Worm (Caenorhabditis elegans) whole organism, young adult: Measurements from ENCODE around the gene C49H3.6.

ENCODE experiments used
- B0019.2 ChIP-seq: fragments of 200-800 bp; sonication (Bioruptor generic); conservative IDR thresholded peaks from 2 replicates; pipeline ENCODE4 v1.3.6; 2022; ENCODE audit warnings: missing genetic modification reagents, missing genetic modification characterization, missing compliant biosample characterization
- C06A6.2 ChIP-seq: fragments of 200-800 bp; sonication (Bioruptor generic); conservative IDR thresholded peaks from 2 replicates; pipeline ENCODE4 v1.3.6; 2022; ENCODE audit warnings: missing genetic modification characterization, missing compliant biosample characterization
- C17E4.6 ChIP-seq: fragments of 200-800 bp; sonication (Bioruptor generic); IDR thresholded peaks from 2 replicates; pipeline ENCODE4 v1.3.6; 2022; ENCODE audit warnings: missing genetic modification reagents, missing genetic modification characterization, missing compliant biosample characterization
- F23B12.7 ChIP-seq: sonication (generic microtip); optimal IDR thresholded peaks from 2 replicates; lab custom pipeline; 2017; ENCODE audit warnings: missing genetic modification characterization, mild to moderate bottlenecking, missing compliant biosample characterization, antibody characterized with exemption, moderate library complexity; ENCODE audit not compliant: insufficient read depth
- F33H1.4 ChIP-seq: fragments of 200-800 bp; sonication (Bioruptor generic); IDR thresholded peaks from 2 replicates; pipeline ENCODE4 v1.3.6; 2022; ENCODE audit warnings: missing genetic modification reagents, missing genetic modification characterization, missing compliant biosample characterization
- T07F8.4 ChIP-seq: sonication (generic microtip); optimal IDR thresholded peaks from 2 replicates; lab custom pipeline; 2016; ENCODE audit warnings: mild to moderate bottlenecking, missing genetic modification characterization, moderate library complexity, missing compliant biosample characterization
- T26A5.8 ChIP-seq: sonication (generic microtip); optimal IDR thresholded peaks from 2 replicates; lab custom pipeline; 2016; ENCODE audit warnings: missing genetic modification characterization, missing compliant biosample characterization
- Y53F4B.3 ChIP-seq: fragments of 200-800 bp; sonication (Bioruptor generic); IDR thresholded peaks from 2 replicates; pipeline ENCODE4 v1.3.6; 2022; ENCODE audit warnings: missing genetic modification reagents, missing genetic modification characterization, missing compliant biosample characterization
- Y79H2A.3 ChIP-seq: fragments of 200-800 bp; sonication (Bioruptor generic); conservative IDR thresholded peaks from 2 replicates; pipeline ENCODE4 v1.3.6; 2022; ENCODE audit warnings: missing genetic modification reagents, missing genetic modification characterization, missing compliant biosample characterization
- athp-1 ChIP-seq: sonication (generic microtip); optimal IDR thresholded peaks from 2 replicates; lab custom pipeline; 2017; ENCODE audit warnings: mild to moderate bottlenecking, missing genetic modification characterization, missing compliant biosample characterization
- attf-6 ChIP-seq: fragments of 200-800 bp; sonication (Bioruptor generic); IDR thresholded peaks from 2 replicates; pipeline ENCODE4 v1.3.6; 2022; ENCODE audit warnings: missing genetic modification reagents, missing genetic modification characterization, missing compliant biosample characterization
- bed-1 ChIP-seq: fragments of 200-800 bp; sonication (Bioruptor generic); IDR thresholded peaks from 2 replicates; pipeline ENCODE4 v1.3.6; 2022; ENCODE audit warnings: missing genetic modification reagents, missing genetic modification characterization, missing compliant biosample characterization
- ccch-3 ChIP-seq: fragments of 200-800 bp; sonication (Bioruptor generic); optimal IDR thresholded peaks from 2 replicates; lab custom pipeline; 2018; ENCODE audit warnings: mild to moderate bottlenecking, missing genetic modification characterization, missing compliant biosample characterization
- cebp-2 ChIP-seq: fragments of 200-800 bp; sonication (Bioruptor generic); IDR thresholded peaks from 2 replicates; pipeline ENCODE4 v1.3.6; 2022; ENCODE audit warnings: missing genetic modification characterization, missing compliant biosample characterization
- ceh-79 ChIP-seq: sonication (generic microtip); optimal IDR thresholded peaks from 2 replicates; lab custom pipeline; 2017; ENCODE audit warnings: mild to moderate bottlenecking, missing genetic modification characterization, missing compliant biosample characterization
- die-1 ChIP-seq: sonication (generic microtip); optimal IDR thresholded peaks from 2 replicates; lab custom pipeline; 2016; ENCODE audit warnings: missing genotype, mild to moderate bottlenecking, missing genetic modification characterization, missing compliant biosample characterization
- dpl-1 ChIP-seq: fragments of 150-350 bp; optimal IDR thresholded peaks from 2 replicates; lab custom pipeline; 2014; ENCODE audit warnings: missing biosample characterization, missing genetic modification reagents, missing genetic modification characterization
- egl-44 ChIP-seq: fragments of 200-800 bp; sonication (Bioruptor generic); IDR thresholded peaks from 2 replicates; pipeline ENCODE4 v1.3.6; 2022; ENCODE audit warnings: missing genetic modification reagents, missing genetic modification characterization, missing compliant biosample characterization
- ekl-4 ChIP-seq: fragments of 200-800 bp; sonication (Bioruptor generic); IDR thresholded peaks from 2 replicates; pipeline ENCODE4 v1.3.6; 2022; ENCODE audit warnings: missing genetic modification reagents, missing genetic modification characterization, missing compliant biosample characterization
- ets-4 ChIP-seq: fragments of 200-800 bp; sonication (Bioruptor generic); optimal IDR thresholded peaks from 2 replicates; lab custom pipeline; 2018; ENCODE audit warnings: mild to moderate bottlenecking, missing genetic modification characterization, missing compliant biosample characterization
- him-1 ChIP-seq: sonication (generic microtip); optimal IDR thresholded peaks from 2 replicates; lab custom pipeline; 2016; ENCODE audit warnings: missing genotype, missing genetic modification reagents, missing genetic modification characterization, missing compliant biosample characterization
- hlh-26 ChIP-seq: fragments of 200-800 bp; sonication (Bioruptor generic); conservative IDR thresholded peaks from 2 replicates; pipeline ENCODE4 v1.3.6; 2022; ENCODE audit warnings: missing genetic modification reagents, missing genetic modification characterization, missing compliant biosample characterization
- let-526 ChIP-seq: fragments of 200-800 bp; sonication (Bioruptor generic); IDR thresholded peaks from 2 replicates; pipeline ENCODE4 v1.3.6; 2022; ENCODE audit warnings: missing genetic modification reagents, missing genetic modification characterization, missing compliant biosample characterization
- lin-26 ChIP-seq: fragments of 200-800 bp; sonication (Bioruptor generic); IDR thresholded peaks from 2 replicates; pipeline ENCODE4 v1.3.6; 2022; ENCODE audit warnings: missing genetic modification reagents, missing genetic modification characterization, missing compliant biosample characterization
- madf-10 ChIP-seq: sonication (generic microtip); optimal IDR thresholded peaks from 2 replicates; lab custom pipeline; 2016; ENCODE audit warnings: mild to moderate bottlenecking, missing genetic modification characterization, missing compliant biosample characterization
- madf-6 ChIP-seq: fragments of 200-800 bp; sonication (Bioruptor generic); IDR thresholded peaks from 2 replicates; pipeline ENCODE4 v1.3.6; 2022; ENCODE audit warnings: missing genetic modification reagents, missing genetic modification characterization, missing compliant biosample characterization
- nfya-2 ChIP-seq: fragments of 200-800 bp; sonication (Bioruptor generic); IDR thresholded peaks from 2 replicates; pipeline ENCODE4 v1.3.6; 2022; ENCODE audit warnings: missing genetic modification reagents, missing genetic modification characterization, missing compliant biosample characterization
- nfyb-1 ChIP-seq: fragments of 200-800 bp; sonication (Bioruptor generic); IDR thresholded peaks from 2 replicates; pipeline ENCODE4 v1.3.6; 2022; ENCODE audit warnings: missing genetic modification reagents, missing genetic modification characterization, missing compliant biosample characterization
- nhr-120 ChIP-seq: fragments of 200-800 bp; sonication (Bioruptor generic); IDR thresholded peaks from 2 replicates; pipeline ENCODE4 v1.3.6; 2022; ENCODE audit warnings: missing genetic modification characterization, missing compliant biosample characterization
- nhr-179 ChIP-seq: sonication (generic microtip); optimal IDR thresholded peaks from 2 replicates; lab custom pipeline; 2016; ENCODE audit warnings: mild to moderate bottlenecking, missing genetic modification characterization, missing compliant biosample characterization
- nhr-90 ChIP-seq: sonication (generic microtip); optimal IDR thresholded peaks from 2 replicates; lab custom pipeline; 2016; ENCODE audit warnings: missing genotype, mild to moderate bottlenecking, missing genetic modification characterization, missing compliant biosample characterization
- pbrm-1 ChIP-seq: fragments of 200-800 bp; sonication (Bioruptor generic); IDR thresholded peaks from 2 replicates; pipeline ENCODE4 v1.3.6; 2022; ENCODE audit warnings: missing genetic modification reagents, missing genetic modification characterization, missing compliant biosample characterization
- sdz-38 ChIP-seq: sonication (generic microtip); optimal IDR thresholded peaks from 2 replicates; lab custom pipeline; 2016; ENCODE audit warnings: missing genotype, missing genetic modification characterization, missing compliant biosample characterization
- snpc-1.3 ChIP-seq: sonication (generic microtip); optimal IDR thresholded peaks from 2 replicates; lab custom pipeline; 2017; ENCODE audit warnings: missing genetic modification characterization, mild to moderate bottlenecking, missing compliant biosample characterization, antibody characterized with exemption, moderate library complexity, missing genotype, missing genetic modification reagents; ENCODE audit not compliant: insufficient read depth
- tlf-1 ChIP-seq: fragments of 200-800 bp; sonication (Bioruptor generic); optimal IDR thresholded peaks from 2 replicates; lab custom pipeline; 2018; ENCODE audit warnings: mild to moderate bottlenecking, missing genetic modification characterization, missing compliant biosample characterization
- unc-130 ChIP-seq: sonication (generic microtip); optimal IDR thresholded peaks from 2 replicates; lab custom pipeline; 2016; ENCODE audit warnings: missing genetic modification reagents, missing genetic modification characterization, missing compliant biosample characterization
- unc-62 ChIP-seq: fragments of 150-350 bp; optimal IDR thresholded peaks from 2 replicates; lab custom pipeline; 2014; ENCODE audit warnings: missing biosample characterization, missing genetic modification reagents, missing genetic modification characterization
- zfh-2 ChIP-seq: fragments of 200-800 bp; sonication (Bioruptor generic); conservative IDR thresholded peaks from 2 replicates; pipeline ENCODE4 v1.3.6; 2022; ENCODE audit warnings: missing genetic modification reagents, missing genetic modification characterization, missing compliant biosample characterization
- zim-3 ChIP-seq: sonication (generic microtip); optimal IDR thresholded peaks from 2 replicates; lab custom pipeline; 2017; ENCODE audit warnings: mild to moderate bottlenecking, missing genetic modification characterization, moderate library complexity, missing compliant biosample characterization
- ztf-28 ChIP-seq: fragments of 200-800 bp; sonication (Bioruptor generic); IDR thresholded peaks from 2 replicates; pipeline ENCODE4 v1.3.6; 2022; ENCODE audit warnings: missing genetic modification reagents, missing genetic modification characterization, missing compliant biosample characterization
- ztf-6 ChIP-seq: fragments of 200-800 bp; sonication (Bioruptor generic); IDR thresholded peaks from 2 replicates; pipeline ENCODE4 v1.3.6; 2022; ENCODE audit warnings: missing genetic modification reagents, missing genetic modification characterization, missing compliant biosample characterization

C49H3.6 gene

DNA sequence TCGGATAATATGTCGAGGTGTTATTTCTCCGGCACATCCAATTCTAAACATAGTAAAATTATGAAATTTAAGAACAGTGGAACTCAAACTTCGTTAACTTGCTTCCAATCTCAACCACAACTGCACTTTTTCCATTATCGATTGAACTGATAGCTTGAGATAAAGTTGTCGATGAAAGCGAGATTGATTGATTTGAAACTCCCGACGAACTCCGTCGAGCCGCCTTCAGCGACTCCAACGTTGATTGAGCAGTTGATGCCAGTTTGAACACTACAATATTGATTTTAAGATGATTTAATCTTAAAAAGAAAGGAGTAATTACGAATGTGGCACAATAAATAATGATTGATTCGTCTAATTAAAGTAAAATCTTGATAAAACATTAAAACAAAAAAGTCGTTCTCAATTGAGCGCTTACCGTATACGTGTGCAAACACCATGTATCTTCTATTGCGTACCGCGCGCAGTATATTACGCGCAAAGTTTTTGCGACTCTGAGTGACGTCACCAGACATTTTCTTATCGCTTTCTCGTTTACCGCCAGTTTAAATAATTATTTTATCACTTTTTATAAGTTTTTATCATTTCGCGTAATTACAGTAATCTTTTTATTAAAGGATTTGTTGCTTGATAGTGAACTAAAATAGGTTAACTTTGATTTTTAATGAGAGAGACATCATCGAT, 1.2 kb upstream of the C49H3.6 start, which contains the start of gene arp-11 (continued):
- TF ChIP-seq madf-6 = peak; percentile 61; the same call in 1 of the 2 replicates
- no peak for TF ChIP-seq zim-3 (tag; lab: Kevin White, UChicago)
- TF ChIP-seq snpc-1.3 (tag; lab: Kevin White, UChicago) = peak; percentile 29
- no peak for TF ChIP-seq Y53F4B.3
- TF ChIP-seq bed-1 (GFP tag; lab: Robert Waterston, UW) = no peak
- no peak for TF ChIP-seq cebp-2 (GFP tag; lab: Robert Waterston, UW)
- TF ChIP-seq nfyb-1 = no peak
- TF ChIP-seq Y79H2A.3 = no peak
- no peak for TF ChIP-seq ceh-79
- no peak for TF ChIP-seq attf-6 (GFP tag; lab: Robert Waterston, UW)
- TF ChIP-seq zfh-2 (GFP tag; lab: Robert Waterston, UW) = no peak
- TF ChIP-seq ztf-6 (GFP tag; lab: Robert Waterston, UW) = no peak
- TF ChIP-seq sdz-38 (tag; lab: Kevin White, UChicago) = no peak
- TF ChIP-seq egl-44 (GFP tag; lab: Robert Waterston, UW) = no peak
- no peak for TF ChIP-seq C06A6.2 (GFP tag; lab: Robert Waterston, UW)
- TF ChIP-seq F23B12.7 = peak; percentile 55
- TF ChIP-seq T26A5.8 (tag; lab: Kevin White, UChicago) = no peak
- no peak for TF ChIP-seq unc-62
- TF ChIP-seq athp-1 (tag; lab: Kevin White, UChicago) = no peak
- TF ChIP-seq ztf-28 = no peak
- TF ChIP-seq nfya-2 (GFP tag; lab: Robert Waterston, UW) = no peak
- peak; percentile 26; the same call in 1 of the 2 replicates for TF ChIP-seq F33H1.4
- no peak for TF ChIP-seq dpl-1 (GFP tag; lab: Kevin White, UChicago)
- peak; percentile 46 for TF ChIP-seq madf-10
- no peak for TF ChIP-seq ets-4 (GFP tag; lab: Kevin White, UChicago)
- TF ChIP-seq ccch-3 (GFP tag; lab: Kevin White, UChicago) = no peak
- no peak for TF ChIP-seq C17E4.6 (GFP tag; lab: Robert Waterston, UW)
- TF ChIP-seq die-1 (tag; lab: Kevin White, UChicago) = no peak
- TF ChIP-seq T07F8.4 (tag; lab: Kevin White, UChicago) = no peak
- TF ChIP-seq hlh-26 = no peak
- no peak for TF ChIP-seq B0019.2 (GFP tag; lab: Robert Waterston, UW)
- TF ChIP-seq tlf-1 (GFP tag; lab: Kevin White, UChicago) = peak; percentile 0
- no peak for TF ChIP-seq nhr-179 (tag; lab: Kevin White, UChicago)
- no peak for TF ChIP-seq nhr-120 (GFP tag; lab: Robert Waterston, UW)
- TF ChIP-seq unc-130 = no peak
- TF ChIP-seq nhr-90 = no peak
- TF ChIP-seq let-526 = no peak
- no peak for TF ChIP-seq lin-26 (GFP tag; lab: Robert Waterston, UW)
- no peak for TF ChIP-seq pbrm-1 (GFP tag; lab: Robert Waterston, UW)
- TF ChIP-seq him-1 (tag; lab: Kevin White, UChicago) = no peak
- no peak for TF ChIP-seq ekl-4 (GFP tag; lab: Robert Waterston, UW)
- TF ChIP-seq, all 124 proteins: peak for 24
